Fruit fly (Drosophila melanogaster): Measurements from ENCODE around the gene swm.

swm gene

DNA sequence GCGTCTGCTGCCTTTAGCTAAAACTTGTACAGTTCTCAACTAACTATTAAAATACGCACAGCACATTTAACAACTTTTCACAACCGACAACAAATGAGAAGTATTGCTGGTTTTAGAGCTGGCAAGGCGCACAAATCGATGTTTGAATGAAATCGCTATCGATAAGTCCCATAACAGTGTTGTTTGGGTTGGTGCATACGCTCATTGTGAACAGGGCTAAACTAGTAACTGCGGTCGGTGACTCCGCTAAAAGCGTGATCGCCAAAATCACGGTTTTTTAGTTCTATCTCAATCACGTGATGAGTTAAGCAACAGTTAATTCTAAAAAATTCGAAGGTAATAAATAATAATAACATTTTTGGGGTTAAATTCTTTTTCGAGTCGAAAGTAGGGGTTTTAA is 39.7 kb upstream of the swm start, which contains the start of gene Top2 (continued):
- TF ChIP-seq Nf-YB (GFP tag; optimal IDR thresholded peaks at IDR 0.05) (peak; percentile 2), Dip2 (GFP tag; IDR thresholded peaks at IDR 0.05) (no peak), CG15269 (tag; optimal IDR thresholded peaks at IDR 0.05) (no peak), sens (GFP tag) (peak; percentile 78), h (optimal IDR thresholded peaks at IDR 0.05) (no peak), sisA (GFP tag; IDR thresholded peaks at IDR 0.05) (no peak), CG1832 (GFP tag; optimal IDR thresholded peaks at IDR 0.05) (no peak), Scr (GFP tag; IDR thresholded peaks at IDR 0.05; ENCODE audit: partially characterized antibody) (peak; percentile 76), corto (GFP tag; optimal IDR thresholded peaks at IDR 0.05) (no peak), exex (tag; optimal IDR thresholded peaks at IDR 0.05) (no peak), sr (GFP tag; IDR thresholded peaks at IDR 0.05) (no peak), luna (GFP tag; optimal IDR thresholded peaks at IDR 0.05) (no peak), Dad (GFP tag; optimal IDR thresholded peaks at IDR 0.05) (peak; percentile 3), seq (GFP tag; IDR thresholded peaks at IDR 0.05) (no peak), Awh (GFP tag; IDR thresholded peaks at IDR 0.05) (no peak), CG6272 (GFP tag; IDR thresholded peaks at IDR 0.05) (no peak), Tbp (GFP tag; optimal IDR thresholded peaks at IDR 0.05) (no peak), BEAF-32 (GFP tag; optimal IDR thresholded peaks at IDR 0.05) (peak; percentile 92), ash1 (GFP tag; optimal IDR thresholded peaks at IDR 0.05) (no peak), CG14441 (GFP tag; IDR thresholded peaks at IDR 0.05) (no peak), Xbp1 (GFP tag; optimal IDR thresholded peaks at IDR 0.05) (peak; percentile 51), CG9932 (GFP tag; IDR thresholded peaks at IDR 0.05) (peak; percentile 67), Hr39 (optimal IDR thresholded peaks at IDR 0.05) (no peak), C15 (GFP tag; IDR thresholded peaks at IDR 0.05) (no peak), CG5953 (GFP tag; IDR thresholded peaks at IDR 0.05) (no peak), Camta (GFP tag; optimal IDR thresholded peaks at IDR 0.05) (peak; percentile 23), otp (GFP tag; IDR thresholded peaks at IDR 0.05) (no peak), fru (optimal IDR thresholded peaks at IDR 0.05) (no peak), CG1529 (GFP tag; optimal IDR thresholded peaks at IDR 0.05) (no peak), CG9215 (GFP tag; IDR thresholded peaks at IDR 0.05) (peak; percentile 46; the same call in 1 of the 2 replicates), Ssrp (tag; optimal IDR thresholded peaks at IDR 0.05) (peak; percentile 43), hth (optimal IDR thresholded peaks at IDR 0.05) (no peak), Dfd (GFP tag; optimal IDR thresholded peaks at IDR 0.05) (no peak), Abd-B (GFP tag; optimal IDR thresholded peaks at IDR 0.05) (peak; percentile 70), odd (GFP tag; optimal IDR thresholded peaks at IDR 0.05) (no peak), CG12071 (GFP tag; optimal IDR thresholded peaks at IDR 0.05) (no peak), CG32772 (GFP tag; IDR thresholded peaks at IDR 0.05) (no peak), CG3281 (GFP tag; optimal IDR thresholded peaks at IDR 0.05) (no peak), CG2875 (GFP tag; optimal IDR thresholded peaks at IDR 0.05) (no peak), bab2 (GFP tag; optimal IDR thresholded peaks at IDR 0.05) (no peak), gsb-n (tag; optimal IDR thresholded peaks at IDR 0.05) (peak; percentile 27), Vsx1 (GFP tag; optimal IDR thresholded peaks at IDR 0.05) (no peak), p53 (GFP tag; optimal IDR thresholded peaks at IDR 0.05) (peak; percentile 71), nau (GFP tag; optimal IDR thresholded peaks at IDR 0.05) (no peak), CG4404 (GFP tag; IDR thresholded peaks at IDR 0.05) (no peak), CG7839 (tag; optimal IDR thresholded peaks at IDR 0.05) (peak; percentile 14), CG10959 (GFP tag; IDR thresholded peaks at IDR 0.05) (no peak), Ets97D (GFP tag; optimal IDR thresholded peaks at IDR 0.05) (peak; percentile 91), dati (GFP tag; IDR thresholded peaks at IDR 0.05) (no peak), CG3847 (GFP tag; IDR thresholded peaks at IDR 0.05) (peak; percentile 55; the same call in 1 of the 2 replicates), disco-r (GFP tag; optimal IDR thresholded peaks at IDR 0.05) (no peak), MESR4 (GFP tag; optimal IDR thresholded peaks at IDR 0.05) (peak; percentile 47), sim (GFP tag; IDR thresholded peaks at IDR 0.05) (no peak), CG2116 (GFP tag; optimal IDR thresholded peaks at IDR 0.05) (peak; percentile 97)

All from whole organism, embryonic.